Fruit fly (Drosophila melanogaster) whole organism, wandering third instar larva: Measurements from ENCODE around the gene CG42268.

Experiments used
- Abd-B ChIP-seq: fragments of >200 bp; optimal IDR thresholded peaks from 2 replicates; lab custom pipeline; 2017; ENCODE audit warnings: missing biosample characterization, missing genetic modification characterization
- CG32264 ChIP-seq: fragments of 200-800 bp; sonication (Bioruptor generic); optimal IDR thresholded peaks from 2 replicates; lab custom pipeline; 2016; ENCODE audit warnings: missing biosample characterization, missing genetic modification characterization
- CG9705 ChIP-seq: fragments of 200-800 bp; sonication (Bioruptor generic); optimal IDR thresholded peaks from 2 replicates; lab custom pipeline; 2018; ENCODE audit warnings: missing biosample characterization, mild to moderate bottlenecking, missing genetic modification characterization
- CrebA ChIP-seq: fragments of 200-800 bp; sonication (Bioruptor generic); optimal IDR thresholded peaks from 2 replicates; lab custom pipeline; 2016; ENCODE audit warnings: missing biosample characterization, mild to moderate bottlenecking, missing genetic modification characterization, borderline replicate concordance
- Dfd ChIP-seq: fragments of >200 bp; optimal IDR thresholded peaks from 2 replicates; lab custom pipeline; 2017; ENCODE audit warnings: missing biosample characterization, missing genetic modification characterization
- Dif ChIP-seq: fragments of 200-275, 200-300 bp; sonication (Bioruptor generic); optimal IDR thresholded peaks from 2 replicates; lab custom pipeline; 2018; ENCODE audit warnings: missing biosample characterization, missing genetic modification characterization; ENCODE audit not compliant: partially characterized antibody
- GATAd ChIP-seq: sonication (Bioruptor generic); optimal IDR thresholded peaks from 2 replicates; lab custom pipeline; 2016; ENCODE audit warnings: missing biosample characterization, missing genetic modification characterization
- HLH106 ChIP-seq: fragments of 200-800 bp; optimal IDR thresholded peaks from 3 replicates; lab custom pipeline; 2019; ENCODE audit warnings: missing biosample characterization, mild to moderate bottlenecking, missing genetic modification characterization, moderate library complexity
- Hnf4 ChIP-seq: fragments of 200-800 bp; sonication (Bioruptor generic); optimal IDR thresholded peaks from 2 replicates; lab custom pipeline; 2016; ENCODE audit warnings: missing biosample characterization, mild to moderate bottlenecking, missing genetic modification characterization
- Hr78 ChIP-seq: fragments of >200 bp; optimal IDR thresholded peaks from 2 replicates; lab custom pipeline; 2017; ENCODE audit warnings: missing biosample characterization, missing genetic modification characterization
- Hr83 ChIP-seq: fragments of 200-300 bp; sonication (Bioruptor generic); optimal IDR thresholded peaks from 2 replicates; lab custom pipeline; 2016; ENCODE audit warnings: missing biosample characterization, mild to moderate bottlenecking, missing genetic modification characterization, moderate library complexity; ENCODE audit not compliant: poor library complexity, severe bottlenecking
- Jra ChIP-seq: sonication (Bioruptor generic); optimal IDR thresholded peaks from 2 replicates; lab custom pipeline; 2016; ENCODE audit warnings: missing biosample characterization, missing genetic modification characterization
- Mio ChIP-seq: sonication (Bioruptor generic); optimal IDR thresholded peaks from 2 replicates; lab custom pipeline; 2016; ENCODE audit warnings: missing biosample characterization, missing genetic modification characterization
- Myc ChIP-seq: fragments of >200 bp; optimal IDR thresholded peaks from 2 replicates; lab custom pipeline; 2017
- N ChIP-seq: fragments of >200 bp; optimal IDR thresholded peaks from 2 replicates; lab custom pipeline; 2018; ENCODE audit warnings: missing biosample characterization, missing external identifiers, missing genetic modification characterization
- OdsH ChIP-seq: fragments of 200-800 bp; sonication (Bioruptor generic); optimal IDR thresholded peaks from 2 replicates; lab custom pipeline; 2016; ENCODE audit warnings: missing biosample characterization, mild to moderate bottlenecking, missing genetic modification characterization
- Rel ChIP-seq, 2 experiments: fragments of 200-800 bp; sonication (Bioruptor generic) in 1 of 2; optimal IDR thresholded peaks; 2 replicates in 1 of 2; 3 replicates in 1 of 2; lab custom pipeline; 2016 to 2019; ENCODE audit warnings: mild to moderate bottlenecking in 2 of 2, missing biosample characterization in 2 of 2, missing genetic modification characterization in 2 of 2, moderate library complexity in 1 of 2
- Sp1 ChIP-seq: fragments of 200-800 bp; sonication (Bioruptor generic); optimal IDR thresholded peaks from 3 replicates; lab custom pipeline; 2019; ENCODE audit warnings: missing biosample characterization, mild to moderate bottlenecking, missing genetic modification characterization, moderate library complexity
- Vsx2 ChIP-seq: fragments of 200-300, 225-300 bp; sonication (Bioruptor generic); optimal IDR thresholded peaks from 2 replicates; lab custom pipeline; 2018; ENCODE audit warnings: missing biosample characterization, missing genetic modification characterization; ENCODE audit not compliant: partially characterized antibody
- br ChIP-seq: fragments of 200-800 bp; sonication (Bioruptor generic); optimal IDR thresholded peaks from 2 replicates; lab custom pipeline; 2016; ENCODE audit warnings: missing biosample characterization, missing genetic modification characterization
- brk ChIP-seq: fragments of 200-800 bp; sonication (Bioruptor generic); optimal IDR thresholded peaks from 2 replicates; lab custom pipeline; 2016; ENCODE audit warnings: missing biosample characterization, mild to moderate bottlenecking, missing genetic modification characterization
- dl ChIP-seq, 2 experiments: fragments of 175-275, 200-275 bp in 1 of 2; fragments of 200-275 bp in 1 of 2; sonication (Bioruptor generic); optimal IDR thresholded peaks; lab custom pipeline; 2018; ENCODE audit warnings: mild to moderate bottlenecking in 2 of 2, missing biosample characterization in 2 of 2, missing genetic modification characterization in 2 of 2, moderate library complexity in 2 of 2; ENCODE audit not compliant: partially characterized antibody in 2 of 2, insufficient read depth in 1 of 2
- dmrt93B ChIP-seq: fragments of 200-800 bp; sonication (Bioruptor generic); optimal IDR thresholded peaks from 2 replicates; lab custom pipeline; 2018; ENCODE audit warnings: missing biosample characterization, mild to moderate bottlenecking, missing genetic modification characterization
- dsf ChIP-seq: sonication (Bioruptor generic); optimal IDR thresholded peaks from 2 replicates; lab custom pipeline; 2016; ENCODE audit warnings: missing biosample characterization, missing genetic modification characterization, borderline replicate concordance
- ey ChIP-seq: fragments of 200-800 bp; sonication (Bioruptor generic); optimal IDR thresholded peaks from 2 replicates; lab custom pipeline; 2016; ENCODE audit warnings: missing biosample characterization, missing genetic modification characterization
- foxo ChIP-seq, 2 experiments: fragments of 200-800 bp; sonication (Bioruptor generic); optimal IDR thresholded peaks; 2 replicates in 1 of 2; 3 replicates in 1 of 2; lab custom pipeline; 2016 to 2017; ENCODE audit warnings: missing biosample characterization in 2 of 2, missing genetic modification characterization in 2 of 2
- fru ChIP-seq: fragments of 200-800 bp; sonication (Bioruptor generic); optimal IDR thresholded peaks from 3 replicates; lab custom pipeline; 2016; ENCODE audit warnings: missing biosample characterization, mild to moderate bottlenecking, missing genetic modification characterization
- h ChIP-seq: fragments of 200-800 bp; sonication (Bioruptor generic); optimal IDR thresholded peaks from 3 replicates; lab custom pipeline; 2016; ENCODE audit warnings: missing biosample characterization, mild to moderate bottlenecking, missing genetic modification characterization
- jim ChIP-seq: fragments of 175-275, 200-325 bp; sonication (Bioruptor generic); optimal IDR thresholded peaks from 2 replicates; lab custom pipeline; 2016; ENCODE audit warnings: missing biosample characterization, mild to moderate bottlenecking, missing genetic modification characterization
- lola ChIP-seq: fragments of >200 bp; optimal IDR thresholded peaks from 2 replicates; lab custom pipeline; 2017; ENCODE audit warnings: missing biosample characterization, missing genetic modification characterization
- pan ChIP-seq: fragments of >200 bp; optimal IDR thresholded peaks from 2 replicates; lab custom pipeline; 2017
- psq ChIP-seq: fragments of 200-800 bp; sonication (Bioruptor generic); optimal IDR thresholded peaks from 3 replicates; lab custom pipeline; 2017; ENCODE audit warnings: missing biosample characterization, mild to moderate bottlenecking, missing genetic modification characterization, moderate library complexity
- rgr ChIP-seq: fragments of 200-800 bp; sonication (Bioruptor generic); optimal IDR thresholded peaks from 3 replicates; lab custom pipeline; 2016; ENCODE audit warnings: missing biosample characterization, mild to moderate bottlenecking, missing genetic modification characterization
- sage ChIP-seq: fragments of 200-800 bp; sonication (Bioruptor generic); optimal IDR thresholded peaks from 2 replicates; lab custom pipeline; 2016; ENCODE audit warnings: missing biosample characterization, mild to moderate bottlenecking, missing genetic modification characterization
- sv ChIP-seq: fragments of 200-800 bp; sonication (Bioruptor generic); optimal IDR thresholded peaks from 3 replicates; lab custom pipeline; 2016; ENCODE audit warnings: missing biosample characterization, missing genetic modification characterization
- tai ChIP-seq: sonication (Bioruptor generic); optimal IDR thresholded peaks from 2 replicates; lab custom pipeline; 2016; ENCODE audit warnings: missing biosample characterization, missing genetic modification characterization
- usp ChIP-seq: fragments of >200 bp; optimal IDR thresholded peaks from 2 replicates; lab custom pipeline; 2017; ENCODE audit warnings: missing biosample characterization, missing genetic modification characterization
- woc ChIP-seq: sonication (Bioruptor generic); optimal IDR thresholded peaks from 2 replicates; lab custom pipeline; 2016; ENCODE audit warnings: missing biosample characterization, mild to moderate bottlenecking, missing genetic modification characterization

CG42268 gene

dm6 chr3L:9698193-9698642 is 62.0 kb downstream of the CG42268 start, which contains the start of gene Ubc4:
Gene Ubc4 (plus strand): TSS chr3L:9698336.
- TF ChIP-seq Hr83 (GFP tag; lab: Kevin White, UChicago) (peak; percentile 7), Abd-B (GFP tag; lab: Kevin White, UChicago) (no peak), OdsH (GFP tag; lab: Kevin White, UChicago) (peak; percentile 14), Mio (no peak), Dfd (no peak), sv (no peak), rgr (peak; percentile 64), Rel (GFP tag; optimal IDR thresholded peaks at IDR 0.05; lab: Kevin White, UChicago) (no peak), Rel (tag; optimal IDR thresholded peaks at IDR 0.05; lab: Kevin White, UChicago) (peak; percentile 33), br (GFP tag; lab: Kevin White, UChicago) (peak; percentile 22), ey (GFP tag; lab: Kevin White, UChicago) (peak; percentile 13), Vsx2 (no peak), pan (lab: Kevin White, UChicago) (no peak), lola (GFP tag; lab: Kevin White, UChicago) (no peak), N (no peak), psq (GFP tag; lab: Kevin White, UChicago) (peak; percentile 87), sage (GFP tag; lab: Kevin White, UChicago) (no peak), Sp1 (GFP tag; lab: Kevin White, UChicago) (peak; percentile 45), brk (GFP tag; lab: Kevin White, UChicago) (no peak), jim (GFP tag; lab: Kevin White, UChicago) (no peak), dmrt93B (GFP tag; lab: Kevin White, UChicago) (no peak), h (peak; percentile 47), dsf (no peak), woc (no peak), HLH106 (tag; lab: Kevin White, UChicago) (peak; percentile 30), fru (GFP tag; lab: Kevin White, UChicago) (peak; percentile 30), CG32264 (GFP tag; lab: Kevin White, UChicago) (no peak), Hr78 (GFP tag; lab: Kevin White, UChicago) (no peak)

- TF ChIP-seq CG32264 (GFP tag; lab: Kevin White, UChicago): no peak
- no peak for TF ChIP-seq Sp1 (GFP tag; lab: Kevin White, UChicago)
- TF ChIP-seq dsf: no peak
- TF ChIP-seq Abd-B (GFP tag; lab: Kevin White, UChicago): no peak
- no peak for TF ChIP-seq N
- TF ChIP-seq jim (GFP tag; lab: Kevin White, UChicago): no peak
- no peak for TF ChIP-seq CrebA (GFP tag; lab: Kevin White, UChicago)
- TF ChIP-seq Myc (lab: Kevin White, UChicago): no peak
- TF ChIP-seq, all 38 proteins: peak for 0
These were observed 62.7 kb downstream of the CG42268 start for dm6 chr3L:9697527-9697883.

- TF ChIP-seq Vsx2: no peak
- TF ChIP-seq Dfd: no peak
- no peak for TF ChIP-seq Hnf4 (GFP tag; lab: Kevin White, UChicago)
- TF ChIP-seq woc: peak; percentile 99
- TF ChIP-seq Hr78 (GFP tag; lab: Kevin White, UChicago): no peak
- TF ChIP-seq brk (GFP tag; lab: Kevin White, UChicago): peak; percentile 91
- peak; percentile 16 for TF ChIP-seq CG32264 (GFP tag; lab: Kevin White, UChicago)
- TF ChIP-seq Hr83 (GFP tag; lab: Kevin White, UChicago): peak; percentile 74
- TF ChIP-seq Dif (GFP tag; lab: Kevin White, UChicago): peak; percentile 66
- TF ChIP-seq br (GFP tag; lab: Kevin White, UChicago): peak; percentile 91
- TF ChIP-seq OdsH (GFP tag; lab: Kevin White, UChicago): peak; percentile 86
- TF ChIP-seq CG9705 (GFP tag; lab: Kevin White, UChicago): peak; percentile 75
- TF ChIP-seq ey (GFP tag; lab: Kevin White, UChicago): peak; percentile 82
- peak; percentile 85 for TF ChIP-seq fru (GFP tag; lab: Kevin White, UChicago)
- TF ChIP-seq tai (GFP tag; lab: Kevin White, UChicago): no peak
- no peak for TF ChIP-seq usp (GFP tag; lab: Kevin White, UChicago)
- no peak for TF ChIP-seq lola (GFP tag; lab: Kevin White, UChicago)
- no peak for TF ChIP-seq pan (lab: Kevin White, UChicago)
- TF ChIP-seq psq (GFP tag; lab: Kevin White, UChicago): peak; percentile 90
- peak; percentile 23 for TF ChIP-seq sv
- no peak for TF ChIP-seq Myc (lab: Kevin White, UChicago)
- no peak for TF ChIP-seq CrebA (GFP tag; lab: Kevin White, UChicago)
- no peak for TF ChIP-seq Mio
- TF ChIP-seq Abd-B (GFP tag; lab: Kevin White, UChicago): no peak
- TF ChIP-seq h: peak; percentile 92
- TF ChIP-seq GATAd (GFP tag; lab: Kevin White, UChicago): no peak
- no peak for TF ChIP-seq dsf
- TF ChIP-seq rgr: peak; percentile 87
- TF ChIP-seq jim (GFP tag; lab: Kevin White, UChicago): peak; percentile 45
- TF ChIP-seq HLH106 (tag; lab: Kevin White, UChicago): peak; percentile 83
- TF ChIP-seq sage (GFP tag; lab: Kevin White, UChicago): peak; percentile 78
- TF ChIP-seq Jra: peak; percentile 67
- peak; percentile 85 for TF ChIP-seq Sp1 (GFP tag; lab: Kevin White, UChicago)
- TF ChIP-seq Rel (GFP tag; optimal IDR thresholded peaks at IDR 0.05; lab: Kevin White, UChicago): peak; percentile 67
- peak; percentile 74 for TF ChIP-seq Rel (tag; optimal IDR thresholded peaks at IDR 0.05; lab: Kevin White, UChicago)
- TF ChIP-seq foxo (GFP tag; optimal IDR thresholded peaks at IDR 0.05; lab: Kevin White, UChicago): peak; percentile 47 to 90
- TF ChIP-seq dl (GFP tag; optimal IDR thresholded peaks at IDR 0.05; lab: Kevin White, UChicago; ENCODE audit: insufficient read depth in 1 of 2, partially characterized antibody in 2 of 2): peak; percentile 46 to 70
- TF ChIP-seq N: no peak
These were observed 63.3 kb downstream of the CG42268 start, which contains the start of gene Prps for dm6 chr3L:9696650-9697526. Gene Prps (minus strand): TSS chr3L:9696700.
